Worm (Caenorhabditis elegans): Measurements from ENCODE around the gene try-4.

try-4 gene

DNA sequence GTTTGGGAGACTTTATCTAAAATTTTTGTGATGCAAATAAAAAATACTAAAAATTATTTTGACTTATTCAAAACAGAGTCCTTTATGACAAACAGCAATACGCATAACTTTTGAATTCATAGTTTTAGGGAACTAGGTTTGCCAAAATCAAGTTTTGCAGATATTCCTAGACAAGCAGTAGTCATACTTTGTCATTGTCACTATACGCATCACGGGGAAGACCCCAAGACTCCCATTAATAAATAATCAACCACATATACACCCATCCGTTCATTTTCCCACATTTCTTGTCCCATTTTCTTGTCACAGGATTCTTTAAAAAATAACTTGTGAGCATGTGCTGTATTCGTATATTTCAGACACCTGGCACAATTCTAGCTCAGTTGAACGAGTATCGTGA, 46.5 kb downstream of the try-4 start, which contains the start of gene Y44A6D.7:
Y44A6D.7 (plus strand) TSS at position 301 of the 400 bp plus-strand sequence.
- no peak for TF ChIP-seq egl-27 (tag; optimal IDR thresholded peaks at IDR 0.05)
- TF ChIP-seq tra-1 (GFP tag; IDR thresholded peaks at IDR 0.05): no peak
- TF ChIP-seq nhr-76 (tag; optimal IDR thresholded peaks at IDR 0.05): no peak
- no peak for TF ChIP-seq fos-1 (tag; optimal IDR thresholded peaks at IDR 0.05)
- TF ChIP-seq ceh-62 (tag; optimal IDR thresholded peaks at IDR 0.05): no peak
- no peak for TF ChIP-seq dmd-6 (GFP tag; IDR thresholded peaks at IDR 0.05)
- TF ChIP-seq unc-130 (GFP tag; optimal IDR thresholded peaks at IDR 0.05): no peak
- TF ChIP-seq tag-97 (GFP tag; IDR thresholded peaks at IDR 0.05): no peak
- no peak for TF ChIP-seq jun-1 (tag; optimal IDR thresholded peaks at IDR 0.05)

- TF ChIP-seq cey-2 (tag; optimal IDR thresholded peaks at IDR 0.05; ENCODE audit: borderline replicate concordance, insufficient read depth) (no peak), unc-62 (GFP tag; optimal IDR thresholded peaks at IDR 0.05 in 1 of 2) (peak in 1 of 2 experiments; percentile 92), unc-62 (tag; optimal IDR thresholded peaks at IDR 0.05) (no peak)
Observed at ce11 chrV:20813646-20814045, 47.3 kb downstream of the try-4 start.

All from whole organism, L4 larva.